Fruit fly (Drosophila melanogaster): ENCODE measurements around the gene CASK.
A peak's percentile ranks its signal among the peaks of the same experiment; 100 is the strongest.

Gene CASK

DNA sequence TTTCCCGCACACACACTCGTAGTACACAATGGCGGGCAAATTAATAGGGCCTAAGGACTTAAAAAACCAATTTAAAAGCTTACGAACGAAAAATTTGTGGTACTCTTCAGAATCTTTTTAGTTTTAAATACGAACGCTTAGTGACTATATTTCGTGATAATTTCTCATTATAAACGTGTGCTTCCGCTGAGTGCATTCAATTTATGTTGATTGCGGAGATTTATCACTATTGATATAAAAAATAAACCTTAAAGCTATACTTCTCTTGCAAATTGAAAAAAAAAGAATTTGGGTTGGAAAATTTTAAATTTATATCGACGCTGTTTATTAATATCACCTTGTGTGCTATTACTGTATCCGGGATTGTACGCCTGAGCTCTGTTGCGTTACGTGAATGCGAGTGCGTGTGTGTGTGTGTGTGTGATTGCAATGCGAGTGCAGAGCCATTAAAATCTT lies 26.5 kb upstream of the CASK start (continued):
- TF ChIP-seq pfk (GFP tag; optimal IDR thresholded peaks at IDR 0.05) (no peak), CG1233 (GFP tag; optimal IDR thresholded peaks at IDR 0.05) (peak; percentile 76), ATbp (GFP tag; optimal IDR thresholded peaks at IDR 0.05) (peak; percentile 57), CG17568 (GFP tag; optimal IDR thresholded peaks at IDR 0.05) (peak; percentile 26), tll (GFP tag; optimal IDR thresholded peaks at IDR 0.05) (no peak), CG9932 (GFP tag; IDR thresholded peaks at IDR 0.05) (0 out of 2 replicates have a peak, but pooled peaks have one; percentile 7), Mad (GFP tag; optimal IDR thresholded peaks at IDR 0.05) (peak; percentile 36), CG10209 (GFP tag; optimal IDR thresholded peaks at IDR 0.05) (peak; percentile 55), pnt (GFP tag; optimal IDR thresholded peaks at IDR 0.05) (peak; percentile 61), D19A (tag; optimal IDR thresholded peaks at IDR 0.05) (peak; percentile 78), Deaf1 (tag; optimal IDR thresholded peaks at IDR 0.05) (peak; percentile 29), CG13424 (tag; optimal IDR thresholded peaks at IDR 0.05) (peak; percentile 75), ssp (GFP tag; IDR thresholded peaks at IDR 0.05) (peak; percentile 27; the same call in 1 of the 2 replicates), gem (tag; optimal IDR thresholded peaks at IDR 0.05) (peak; percentile 86), esg (GFP tag; conservative IDR thresholded peaks at IDR 0.05) (0 out of 2 replicates have a peak, but pooled peaks have one; percentile 9), CG2712 (tag; optimal IDR thresholded peaks at IDR 0.05) (peak; percentile 86), sim (GFP tag; IDR thresholded peaks at IDR 0.05) (peak; percentile 51), Xbp1 (GFP tag; optimal IDR thresholded peaks at IDR 0.05) (peak; percentile 67), CG17385 (GFP tag; optimal IDR thresholded peaks at IDR 0.05) (peak; percentile 65), cato (GFP tag; optimal IDR thresholded peaks at IDR 0.05; ENCODE audit: borderline replicate concordance) (peak; percentile 24), Meics (GFP tag; optimal IDR thresholded peaks at IDR 0.05) (peak; percentile 66), CG14710 (tag; optimal IDR thresholded peaks at IDR 0.05) (peak; percentile 85), Bteb2 (GFP tag; optimal IDR thresholded peaks at IDR 0.05) (peak; percentile 14), CG11696 (GFP tag; IDR thresholded peaks at IDR 0.05) (peak; percentile 87), Camta (GFP tag; optimal IDR thresholded peaks at IDR 0.05) (peak; percentile 57), Nf-YA (GFP tag; IDR thresholded peaks at IDR 0.05) (no peak), PHDP (tag; optimal IDR thresholded peaks at IDR 0.05) (peak; percentile 56), stwl (tag; optimal IDR thresholded peaks at IDR 0.05) (peak; percentile 7), grau (tag; optimal IDR thresholded peaks at IDR 0.05) (peak; percentile 66), CG18619 (GFP tag; optimal IDR thresholded peaks at IDR 0.05) (peak; percentile 62), Adf1 (GFP tag; IDR thresholded peaks at IDR 0.05) (no peak), H2.0 (GFP tag; IDR thresholded peaks at IDR 0.05) (0 out of 2 replicates have a peak, but pooled peaks have one; percentile 37), run (tag; optimal IDR thresholded peaks at IDR 0.05) (peak; percentile 0), CG3065 (GFP tag; optimal IDR thresholded peaks at IDR 0.05) (peak; percentile 30), nerfin-1 (tag; optimal IDR thresholded peaks at IDR 0.05) (peak; percentile 74), oc (tag; optimal IDR thresholded peaks at IDR 0.05) (no peak), ems (GFP tag; optimal IDR thresholded peaks at IDR 0.05) (peak; percentile 65), slbo (GFP tag; IDR thresholded peaks at IDR 0.05) (peak; percentile 37), CG7372 (GFP tag; IDR thresholded peaks at IDR 0.05) (no peak), CG34422 (GFP tag; IDR thresholded peaks at IDR 0.05) (peak; percentile 44; the same call in 2 of the 3 replicates), CG11723 (GFP tag; optimal IDR thresholded peaks at IDR 0.05) (peak; percentile 51), bcd (GFP tag; optimal IDR thresholded peaks at IDR 0.05) (peak; percentile 71), Jarid2 (GFP tag; optimal IDR thresholded peaks at IDR 0.05) (peak; percentile 17), Taf1 (GFP tag; IDR thresholded peaks at IDR 0.05) (no peak), CG2120 (GFP tag; optimal IDR thresholded peaks at IDR 0.05) (peak; percentile 44), CG31441 (GFP tag; IDR thresholded peaks at IDR 0.05) (peak; percentile 81), Ets65A (GFP tag) (peak; percentile 92), CG12104 (GFP tag; optimal IDR thresholded peaks at IDR 0.05) (peak; percentile 79), CG1603 (tag; optimal IDR thresholded peaks at IDR 0.05) (peak; percentile 11), Dll (GFP tag; IDR thresholded peaks at IDR 0.05; ENCODE audit: partially characterized antibody) (no peak)
